Fruit fly (Drosophila melanogaster) whole organism, prepupa: ENCODE measurements around the gene Prtl99C.
A peak's percentile ranks its signal among the peaks of the same experiment; 100 is the strongest.

Source experiments
- Blimp-1 ChIP-seq: fragments of 200-800 bp; sonication (Bioruptor generic); optimal IDR thresholded peaks from 3 replicates; lab custom pipeline; 2017; ENCODE audit warnings: missing biosample characterization, missing genetic modification characterization, mild to moderate bottlenecking, moderate library complexity, missing genetic modification reagents
- CG10631 ChIP-seq: fragments of 200-800 bp; sonication (Bioruptor generic); optimal IDR thresholded peaks from 2 replicates; lab custom pipeline; 2016; ENCODE audit warnings: missing biosample characterization, missing genetic modification characterization
- CG10669 ChIP-seq: fragments of 200-800 bp; sonication (Bioruptor generic); optimal IDR thresholded peaks from 3 replicates; lab custom pipeline; 2018; ENCODE audit warnings: missing biosample characterization, mild to moderate bottlenecking, missing genetic modification characterization, moderate library complexity
- CG11294 ChIP-seq: fragments of 200-800 bp; sonication (Bioruptor generic); IDR thresholded peaks from 2 replicates; pipeline ENCODE4 v1.3.6; 2022; ENCODE audit warnings: missing biosample characterization, missing genetic modification characterization
- CG11762 ChIP-seq: fragments of 200-800 bp; sonication (Bioruptor generic); optimal IDR thresholded peaks from 3 replicates; lab custom pipeline; 2016; ENCODE audit warnings: missing biosample characterization, missing genetic modification characterization; ENCODE audit not compliant: insufficient read depth
- CG15336 ChIP-seq: fragments of 200-800 bp; sonication (Bioruptor generic); IDR thresholded peaks from 2 replicates; pipeline ENCODE4 v1.3.6; 2022; ENCODE audit warnings: missing biosample characterization, missing genetic modification characterization
- CG1621 ChIP-seq: fragments of 200-800 bp; sonication (Bioruptor generic); optimal IDR thresholded peaks from 3 replicates; lab custom pipeline; 2018; ENCODE audit warnings: missing biosample characterization, mild to moderate bottlenecking, missing genetic modification characterization
- CG3032 ChIP-seq: fragments of 200-800 bp; optimal IDR thresholded peaks from 2 replicates; lab custom pipeline; 2019; ENCODE audit warnings: missing biosample characterization, mild to moderate bottlenecking, missing genetic modification characterization, moderate library complexity
- CG31627 ChIP-seq: fragments of 200-800 bp; sonication (Bioruptor generic); optimal IDR thresholded peaks from 3 replicates; lab custom pipeline; 2016; ENCODE audit warnings: missing biosample characterization, missing genetic modification characterization
- CG34406 ChIP-seq: fragments of 200-800 bp; sonication (Bioruptor generic); optimal IDR thresholded peaks from 3 replicates; lab custom pipeline; 2016; ENCODE audit warnings: missing biosample characterization, missing genetic modification characterization
- CG3919 ChIP-seq: fragments of 200-800 bp; sonication (Bioruptor generic); optimal IDR thresholded peaks from 3 replicates; lab custom pipeline; 2016; ENCODE audit warnings: missing biosample characterization, missing genetic modification characterization
- CG4318 ChIP-seq: fragments of 200-800 bp; sonication (Bioruptor generic); optimal IDR thresholded peaks from 3 replicates; lab custom pipeline; 2017; ENCODE audit warnings: missing biosample characterization, mild to moderate bottlenecking, missing genetic modification characterization
- CG6163 ChIP-seq: fragments of 200-800 bp; sonication (Bioruptor generic); IDR thresholded peaks from 3 replicates; pipeline ENCODE4 v1.3.6; 2022; ENCODE audit warnings: missing biosample characterization, missing genetic modification characterization
- CG6792 ChIP-seq: fragments of 200-800 bp; sonication (Bioruptor generic); optimal IDR thresholded peaks from 3 replicates; lab custom pipeline; 2016; ENCODE audit warnings: missing biosample characterization, missing genetic modification characterization
- CG6854 ChIP-seq: fragments of 200-800 bp; sonication (Bioruptor generic); optimal IDR thresholded peaks from 2 replicates; lab custom pipeline; 2017; ENCODE audit warnings: missing biosample characterization, mild to moderate bottlenecking, missing genetic modification characterization
- CG7368 ChIP-seq: fragments of 200-800 bp; sonication (Bioruptor generic); optimal IDR thresholded peaks from 3 replicates; lab custom pipeline; 2016; ENCODE audit warnings: missing biosample characterization, missing genetic modification characterization
- CG8119 ChIP-seq: fragments of 200-800 bp; sonication (Bioruptor generic); IDR thresholded peaks from 3 replicates; pipeline ENCODE4 v1.3.6; 2022; ENCODE audit warnings: missing biosample characterization, missing genetic modification characterization
- CG8319 ChIP-seq: fragments of 200-800 bp; sonication (Bioruptor generic); optimal IDR thresholded peaks from 3 replicates; lab custom pipeline; 2016; ENCODE audit warnings: missing biosample characterization, missing genetic modification characterization
- CG8632 ChIP-seq: fragments of 200-800 bp; sonication (Bioruptor generic); optimal IDR thresholded peaks from 3 replicates; lab custom pipeline; 2016; ENCODE audit warnings: missing biosample characterization, missing genetic modification characterization
- CG9139 ChIP-seq: fragments of 200-800 bp; sonication (Bioruptor generic); optimal IDR thresholded peaks from 3 replicates; lab custom pipeline; 2017; ENCODE audit warnings: missing biosample characterization, mild to moderate bottlenecking, missing genetic modification characterization
- Eip78C ChIP-seq: fragments of 200-800 bp; sonication (Bioruptor generic); peaks from one replicate; lab custom pipeline; 2016; ENCODE audit warnings: missing biosample characterization, missing genetic modification characterization
- Ets96B ChIP-seq: fragments of 200-800 bp; optimal IDR thresholded peaks from 2 replicates; lab custom pipeline; 2019; ENCODE audit warnings: missing biosample characterization, mild to moderate bottlenecking, missing genetic modification characterization, moderate library complexity
- Gug ChIP-seq: fragments of 200-800 bp; sonication (Bioruptor generic); IDR thresholded peaks from 2 replicates; pipeline ENCODE4 v1.3.6; 2022; ENCODE audit warnings: missing biosample characterization, missing genetic modification characterization
- Hr39 ChIP-seq: fragments of 200-800 bp; sonication (Bioruptor generic); optimal IDR thresholded peaks from 2 replicates; lab custom pipeline; 2016; ENCODE audit warnings: missing biosample characterization, missing genetic modification characterization
- Hr4 ChIP-seq: fragments of 200-800 bp; sonication (Bioruptor generic); optimal IDR thresholded peaks from 3 replicates; lab custom pipeline; 2016; ENCODE audit warnings: missing biosample characterization, missing genetic modification characterization
- Lpt ChIP-seq: fragments of 200-800 bp; sonication (Bioruptor generic); optimal IDR thresholded peaks from 3 replicates; lab custom pipeline; 2016; ENCODE audit warnings: missing biosample characterization, missing genetic modification characterization
- Met ChIP-seq: fragments of 200-800 bp; sonication (Bioruptor generic); optimal IDR thresholded peaks from 3 replicates; lab custom pipeline; 2016; ENCODE audit warnings: missing biosample characterization, missing genetic modification characterization
- OdsH ChIP-seq: fragments of 200-800 bp; sonication (Bioruptor generic); optimal IDR thresholded peaks from 3 replicates; lab custom pipeline; 2016; ENCODE audit warnings: missing biosample characterization, missing genetic modification characterization
- Sox102F ChIP-seq: fragments of 200-800 bp; sonication (Bioruptor generic); optimal IDR thresholded peaks from 2 replicates; lab custom pipeline; 2016; ENCODE audit warnings: missing biosample characterization, mild to moderate bottlenecking, missing genetic modification characterization
- Sox14 ChIP-seq: fragments of 200-800 bp; sonication (Bioruptor generic); optimal IDR thresholded peaks from 3 replicates; lab custom pipeline; 2016; ENCODE audit warnings: missing biosample characterization, missing genetic modification characterization
- achi ChIP-seq: fragments of 200-800 bp; sonication (Bioruptor generic); optimal IDR thresholded peaks from 3 replicates; lab custom pipeline; 2016; ENCODE audit warnings: missing biosample characterization, missing genetic modification characterization
- acj6 ChIP-seq: fragments of 200-800 bp; sonication (Bioruptor generic); optimal IDR thresholded peaks from 3 replicates; lab custom pipeline; 2016; ENCODE audit warnings: missing biosample characterization, missing genetic modification characterization
- cyc ChIP-seq: fragments of 200-800 bp; sonication (Bioruptor generic); optimal IDR thresholded peaks from 3 replicates; lab custom pipeline; 2016; ENCODE audit warnings: missing biosample characterization, missing genetic modification characterization
- esn ChIP-seq: fragments of 200-800 bp; sonication (Bioruptor generic); optimal IDR thresholded peaks from 2 replicates; lab custom pipeline; 2016; ENCODE audit warnings: missing biosample characterization, mild to moderate bottlenecking, missing genetic modification characterization, moderate library complexity
- fd85E ChIP-seq: fragments of 200-800 bp; sonication (Bioruptor generic); optimal IDR thresholded peaks from 3 replicates; lab custom pipeline; 2016; ENCODE audit warnings: missing biosample characterization, missing genetic modification characterization
- fkh ChIP-seq: fragments of 200-800 bp; sonication (Bioruptor generic); optimal IDR thresholded peaks from 3 replicates; lab custom pipeline; 2017; ENCODE audit warnings: missing biosample characterization, mild to moderate bottlenecking, missing genetic modification characterization, moderate library complexity
- lz ChIP-seq: fragments of 200-800 bp; sonication (Bioruptor generic); optimal IDR thresholded peaks from 3 replicates; lab custom pipeline; 2016; ENCODE audit warnings: missing biosample characterization, missing genetic modification characterization
- salr ChIP-seq, 2 experiments: fragments of 200-800 bp; sonication (Bioruptor generic); optimal IDR thresholded peaks; 3 replicates each; lab custom pipeline; 2016 to 2018; ENCODE audit warnings: missing biosample characterization in 2 of 2, missing genetic modification characterization in 2 of 2, mild to moderate bottlenecking in 1 of 2
- spab ChIP-seq: fragments of 200-800 bp; sonication (Bioruptor generic); optimal IDR thresholded peaks from 2 replicates; lab custom pipeline; 2017; ENCODE audit warnings: missing biosample characterization, mild to moderate bottlenecking, missing genetic modification characterization, missing genetic modification reagents
- ss ChIP-seq, 2 experiments: fragments of 200-800 bp; sonication (Bioruptor generic); optimal IDR thresholded peaks; 2 replicates in 1 of 2; 3 replicates in 1 of 2; lab custom pipeline; 2017 to 2018; ENCODE audit warnings: mild to moderate bottlenecking in 2 of 2, missing biosample characterization in 2 of 2, missing genetic modification characterization in 2 of 2, moderate library complexity in 1 of 2
- topi ChIP-seq: fragments of 200-800 bp; sonication (Bioruptor generic); optimal IDR thresholded peaks from 3 replicates; lab custom pipeline; 2016; ENCODE audit warnings: missing biosample characterization, missing genetic modification characterization
- vri ChIP-seq: fragments of 200-800 bp; sonication (Bioruptor generic); optimal IDR thresholded peaks from 3 replicates; lab custom pipeline; 2016; ENCODE audit warnings: missing biosample characterization, mild to moderate bottlenecking, missing genetic modification characterization

Prtl99C gene

DNA sequence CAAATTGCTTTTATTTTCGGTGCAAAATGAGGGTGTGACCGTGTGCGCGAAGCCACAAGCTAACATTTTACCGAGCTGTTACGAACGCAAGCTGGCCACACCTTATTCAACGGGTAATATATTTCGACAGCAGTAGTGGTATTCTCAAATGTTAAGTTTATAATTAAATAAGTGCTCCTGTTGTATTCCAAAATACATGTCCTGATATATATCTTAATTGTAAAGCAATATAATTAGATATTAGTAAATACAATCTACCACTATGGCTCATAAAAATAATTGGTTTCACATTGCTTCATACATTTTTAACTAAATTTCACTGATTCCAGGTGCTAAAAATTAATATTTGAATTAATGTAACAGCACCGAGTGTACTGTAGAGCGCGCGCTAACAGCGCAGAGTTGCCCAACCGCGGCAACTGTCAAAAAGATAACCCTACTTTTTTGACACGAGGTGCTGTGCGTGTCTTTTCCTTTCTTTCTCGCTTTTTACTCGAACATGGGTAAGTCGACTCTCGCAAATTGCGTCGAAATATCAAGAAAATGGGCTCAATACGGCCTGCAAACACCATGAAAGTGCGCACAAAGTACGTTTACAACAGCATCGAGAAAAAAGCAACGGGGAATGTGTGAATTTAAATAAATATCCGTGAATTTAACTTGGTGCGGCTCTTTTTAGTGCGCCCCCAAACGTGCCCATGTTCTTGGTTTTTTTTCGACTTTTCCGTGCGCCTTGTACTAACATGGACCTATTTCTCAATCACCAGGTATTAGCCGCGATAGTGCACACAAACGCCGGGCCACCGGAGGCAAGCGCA is 25.9 kb downstream of the Prtl99C start, which contains the start of the genes CG15514 and RpS8:
TSS of gene CG15514 (minus strand) at position 63 of the 818 bp plus-strand sequence.
TSS of gene RpS8 (plus strand) at position 151 of the 818 bp plus-strand sequence.
- TF ChIP-seq Lpt (GFP tag; lab: Kevin White, UChicago) (peak; percentile 6), CG8119 (GFP tag; lab: Robert Waterston, UW) (0 out of 3 replicates have a peak, but pooled peaks have one; percentile 30), CG1621 (peak; percentile 3), CG3919 (GFP tag; lab: Kevin White, UChicago) (peak; percentile 23), Eip78C (GFP tag; lab: Kevin White, UChicago) (peak; percentile 79), Ets96B (tag; lab: Kevin White, UChicago) (peak; percentile 72), CG3032 (peak; percentile 47), CG11294 (GFP tag; lab: Robert Waterston, UW) (no peak), CG10669 (GFP tag; lab: Kevin White, UChicago) (no peak), topi (GFP tag; lab: Kevin White, UChicago) (peak; percentile 20), CG6854 (GFP tag; lab: Kevin White, UChicago) (peak; percentile 49), CG7368 (GFP tag; lab: Kevin White, UChicago) (no peak), CG6163 (GFP tag; lab: Robert Waterston, UW) (peak; percentile 66), cyc (GFP tag; lab: Kevin White, UChicago) (peak; percentile 11), CG6792 (GFP tag; lab: Kevin White, UChicago) (peak; percentile 43), CG4318 (GFP tag; lab: Kevin White, UChicago) (no peak), CG34406 (GFP tag; lab: Kevin White, UChicago) (peak; percentile 11), CG15336 (GFP tag; lab: Robert Waterston, UW) (peak; percentile 34; the same call in 1 of the 2 replicates), salr (GFP tag; optimal IDR thresholded peaks at IDR 0.05; lab: Kevin White, UChicago) (peak in 1 of 2 experiments; percentile 17), OdsH (GFP tag; lab: Kevin White, UChicago) (no peak), ss (GFP tag; optimal IDR thresholded peaks at IDR 0.05; lab: Kevin White, UChicago) (peak; percentile 12 to 42), fd85E (no peak), esn (peak; percentile 50), CG11762 (GFP tag; lab: Kevin White, UChicago) (peak; percentile 45), CG10631 (GFP tag; lab: Kevin White, UChicago) (no peak), Sox14 (GFP tag; lab: Kevin White, UChicago) (peak; percentile 10), acj6 (GFP tag; lab: Kevin White, UChicago) (peak; percentile 12), spab (GFP tag; lab: Kevin White, UChicago) (no peak), Hr39 (GFP tag; lab: Kevin White, UChicago) (peak; percentile 14), Hr4 (no peak), CG31627 (GFP tag; lab: Kevin White, UChicago) (peak; percentile 28), Met (GFP tag; lab: Kevin White, UChicago) (no peak), achi (peak; percentile 100), Sox102F (GFP tag; lab: Kevin White, UChicago) (no peak), Blimp-1 (GFP tag; lab: Kevin White, UChicago) (peak; percentile 50), Gug (GFP tag; lab: Robert Waterston, UW) (peak; percentile 59), fkh (GFP tag; lab: Kevin White, UChicago) (peak; percentile 35), lz (peak; percentile 38), CG9139 (GFP tag; lab: Kevin White, UChicago) (no peak)

DNA sequence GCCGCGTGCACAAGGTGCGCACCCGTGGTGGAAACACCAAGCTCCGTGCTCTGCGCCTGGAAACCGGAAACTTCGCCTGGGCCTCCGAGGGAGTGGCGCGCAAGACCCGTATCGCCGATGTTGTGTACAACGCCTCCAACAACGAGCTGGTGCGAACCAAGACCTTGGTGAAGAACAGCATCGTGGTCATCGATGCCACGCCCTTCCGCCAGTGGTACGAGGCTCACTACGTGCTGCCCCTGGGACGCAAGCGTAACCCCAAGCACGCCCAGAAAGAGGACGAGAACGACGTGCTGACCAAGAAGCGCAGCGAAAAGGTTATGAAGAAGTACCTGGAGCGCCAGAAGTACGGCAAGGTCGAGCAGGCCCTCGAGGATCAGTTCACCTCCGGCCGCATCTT is 27.0 kb downstream of the Prtl99C start:
- TF ChIP-seq CG8319 (GFP tag; lab: Kevin White, UChicago), result no peak
- TF ChIP-seq OdsH (GFP tag; lab: Kevin White, UChicago), result no peak
- no peak for TF ChIP-seq CG6854 (GFP tag; lab: Kevin White, UChicago)
- no peak for TF ChIP-seq CG15336 (GFP tag; lab: Robert Waterston, UW)
- no peak for TF ChIP-seq Sox14 (GFP tag; lab: Kevin White, UChicago)
- TF ChIP-seq Sox102F (GFP tag; lab: Kevin White, UChicago), result no peak
- no peak for TF ChIP-seq vri
- no peak for TF ChIP-seq acj6 (GFP tag; lab: Kevin White, UChicago)
- TF ChIP-seq CG8632 (GFP tag; lab: Kevin White, UChicago), result no peak
- TF ChIP-seq, all 60 proteins: peak for 0
